Fruit fly (Drosophila melanogaster): Measurements from ENCODE around the gene Ppi1.

- TF ChIP-seq ttk (optimal IDR thresholded peaks at IDR 0.05) (no peak), psq (optimal IDR thresholded peaks at IDR 0.05) (no peak), Sin3A (optimal IDR thresholded peaks at IDR 0.05) (no peak), insv (optimal IDR thresholded peaks at IDR 0.05) (no peak), h (optimal IDR thresholded peaks at IDR 0.05) (no peak)
Measured at dm6 chr3R:30124635-30125034, 4.3 kb downstream of the Ppi1 start, which contains the start of gene CG45073.

Measured in Kc167 (cell line).